Fruit fly (Drosophila melanogaster): ENCODE measurements around the gene Akap200.
A peak's percentile ranks its signal among the peaks of the same experiment; 100 is the strongest.

The Akap200 gene

DNA sequence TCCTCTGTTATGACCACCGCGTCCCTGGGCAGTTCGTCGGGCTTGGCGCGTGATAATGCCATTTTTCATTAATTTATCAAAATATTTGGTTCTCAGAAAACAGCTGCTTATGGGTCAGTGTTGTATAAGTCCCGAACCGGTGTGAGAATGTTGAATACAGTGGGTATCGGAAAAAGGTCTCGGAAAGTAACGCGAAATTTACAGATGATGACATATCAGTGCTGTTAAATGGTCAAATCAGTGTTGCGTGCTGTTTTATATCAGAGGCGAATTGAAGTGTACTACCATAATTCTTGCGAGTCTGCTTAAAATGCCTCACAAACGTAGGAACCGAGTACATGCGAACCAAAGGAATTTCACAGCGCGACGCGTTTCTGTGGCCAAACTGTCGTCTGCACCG, 32.8 kb upstream of the Akap200 start, which contains the start of the genes CG13392 and Rcd4 (continued):
- peak; percentile 9 for TF ChIP-seq psq (GFP tag; optimal IDR thresholded peaks at IDR 0.05)
- TF ChIP-seq CG3995 (GFP tag; optimal IDR thresholded peaks at IDR 0.05): peak; percentile 66
- TF ChIP-seq lilli (GFP tag; optimal IDR thresholded peaks at IDR 0.05): peak; percentile 83
- TF ChIP-seq slp2 (GFP tag; optimal IDR thresholded peaks at IDR 0.05): peak; percentile 30
- no peak for TF ChIP-seq CkIIα-i1 (GFP tag; IDR thresholded peaks at IDR 0.05)
- 0 out of 3 replicates have a peak, but pooled peaks have one; percentile 34 for TF ChIP-seq Mrtf (GFP tag; IDR thresholded peaks at IDR 0.05)
- TF ChIP-seq pnt (GFP tag; optimal IDR thresholded peaks at IDR 0.05): no peak
- TF ChIP-seq gro (GFP tag; optimal IDR thresholded peaks at IDR 0.05): peak; percentile 79
- TF ChIP-seq CG31388 (GFP tag; optimal IDR thresholded peaks at IDR 0.05): no peak
- peak; percentile 72 for TF ChIP-seq dysf (GFP tag; IDR thresholded peaks at IDR 0.05)
- no peak for TF ChIP-seq Awh (GFP tag; IDR thresholded peaks at IDR 0.05)
- TF ChIP-seq CG15696 (tag; optimal IDR thresholded peaks at IDR 0.05): no peak
- TF ChIP-seq run (tag; optimal IDR thresholded peaks at IDR 0.05): peak; percentile 1
- no peak for TF ChIP-seq CG8281 (tag; optimal IDR thresholded peaks at IDR 0.05)
- TF ChIP-seq Nf-YB (GFP tag; optimal IDR thresholded peaks at IDR 0.05): peak; percentile 11
- TF ChIP-seq tin (GFP tag; optimal IDR thresholded peaks at IDR 0.05): peak; percentile 72
- TF ChIP-seq Hr3 (GFP tag; optimal IDR thresholded peaks at IDR 0.05): peak; percentile 25
- peak; percentile 65 for TF ChIP-seq Xbp1 (GFP tag; optimal IDR thresholded peaks at IDR 0.05)
- peak; percentile 31 for TF ChIP-seq abd-A (tag; optimal IDR thresholded peaks at IDR 0.05)
- TF ChIP-seq Neu2 (GFP tag; optimal IDR thresholded peaks at IDR 0.05; ENCODE audit: borderline replicate concordance): no peak
- TF ChIP-seq CG30403 (GFP tag; optimal IDR thresholded peaks at IDR 0.05): peak; percentile 71
- TF ChIP-seq Doc2 (GFP tag; IDR thresholded peaks at IDR 0.05): no peak
- no peak for TF ChIP-seq Eip74EF (GFP tag; optimal IDR thresholded peaks at IDR 0.05)
- peak; percentile 61; the same call in 1 of the 2 replicates for TF ChIP-seq CG11085 (GFP tag; IDR thresholded peaks at IDR 0.05)
- TF ChIP-seq nerfin-2 (GFP tag; IDR thresholded peaks at IDR 0.05; ENCODE audit: partially characterized antibody): peak; percentile 58; the same call in 1 of the 2 replicates
- TF ChIP-seq CG1024 (GFP tag; IDR thresholded peaks at IDR 0.05): 0 out of 2 replicates have a peak, but pooled peaks have one; percentile 16
- TF ChIP-seq dpn (GFP tag; optimal IDR thresholded peaks at IDR 0.05): peak; percentile 70 to 82
- peak; percentile 90 for TF ChIP-seq CG9932 (GFP tag; IDR thresholded peaks at IDR 0.05)
- no peak for TF ChIP-seq CG31365 (tag; optimal IDR thresholded peaks at IDR 0.05)
- no peak for TF ChIP-seq Six4 (GFP tag; optimal IDR thresholded peaks at IDR 0.05)
- TF ChIP-seq crc (GFP tag; optimal IDR thresholded peaks at IDR 0.05): peak; percentile 69
- peak; percentile 66 for TF ChIP-seq CG34376 (GFP tag; optimal IDR thresholded peaks at IDR 0.05)
- TF ChIP-seq CG11723 (GFP tag; optimal IDR thresholded peaks at IDR 0.05): peak; percentile 3
- no peak for TF ChIP-seq Hmx (GFP tag; optimal IDR thresholded peaks at IDR 0.05)
- no peak for TF ChIP-seq tna (GFP tag; IDR thresholded peaks at IDR 0.05; ENCODE audit: partially characterized antibody)
- TF ChIP-seq Atf3 (GFP tag; optimal IDR thresholded peaks at IDR 0.05): peak; percentile 59
- TF ChIP-seq ab (GFP tag; optimal IDR thresholded peaks at IDR 0.05): no peak
- TF ChIP-seq usp (GFP tag; optimal IDR thresholded peaks at IDR 0.05): no peak
- peak; percentile 21 for TF ChIP-seq dmrt99B (tag; optimal IDR thresholded peaks at IDR 0.05)
- no peak for TF ChIP-seq CG6854 (GFP tag; optimal IDR thresholded peaks at IDR 0.05)
- no peak for TF ChIP-seq CG2199 (GFP tag; IDR thresholded peaks at IDR 0.05)
- TF ChIP-seq zen2 (GFP tag; IDR thresholded peaks at IDR 0.05; ENCODE audit: partially characterized antibody): peak; percentile 72; the same call in 2 of the 3 replicates
- peak; percentile 28 for TF ChIP-seq HLHmδ (GFP tag; optimal IDR thresholded peaks at IDR 0.05)
- TF ChIP-seq ind (GFP tag; optimal IDR thresholded peaks at IDR 0.05): peak; percentile 68
- peak; percentile 71 for TF ChIP-seq Dbx (GFP tag; IDR thresholded peaks at IDR 0.05)
- TF ChIP-seq Doc3 (GFP tag; IDR thresholded peaks at IDR 0.05; ENCODE audit: partially characterized antibody): peak; percentile 67; the same call in 1 of the 3 replicates
- peak; percentile 58 for TF ChIP-seq CG10147 (GFP tag; optimal IDR thresholded peaks at IDR 0.05)
- peak; percentile 58 for TF ChIP-seq Taf1 (GFP tag; IDR thresholded peaks at IDR 0.05)
- no peak for TF ChIP-seq dati (GFP tag; IDR thresholded peaks at IDR 0.05)
- TF ChIP-seq Ssrp (tag; optimal IDR thresholded peaks at IDR 0.05): no peak
- peak; percentile 50; the same call in 2 of the 3 replicates for TF ChIP-seq otp (GFP tag; IDR thresholded peaks at IDR 0.05)

Measured in whole organism, embryonic.